Fruit fly (Drosophila melanogaster) whole organism, embryonic: ENCODE data around the gene Grip128.

Experiments
- Blimp-1 ChIP-seq: fragments of 200-800 bp; sonication (Bioruptor generic); optimal IDR thresholded peaks from 3 replicates; lab custom pipeline; 2018; ENCODE audit warnings: missing biosample characterization, missing genetic modification characterization, mild to moderate bottlenecking, moderate library complexity, missing genetic modification reagents
- CG10654 ChIP-seq: fragments of 200-800 bp; sonication (Bioruptor generic); optimal IDR thresholded peaks from 2 replicates; lab custom pipeline; 2016; ENCODE audit warnings: missing biosample characterization, missing genetic modification characterization
- CG11398 ChIP-seq: fragments of 200-800 bp; sonication (Bioruptor generic); optimal IDR thresholded peaks from 2 replicates; lab custom pipeline; 2016; ENCODE audit warnings: missing biosample characterization, missing genetic modification characterization
- CG11504 ChIP-seq: fragments of 200-800 bp; sonication (Bioruptor generic); optimal IDR thresholded peaks from 3 replicates; lab custom pipeline; 2019; ENCODE audit warnings: missing biosample characterization, mild to moderate bottlenecking, missing genetic modification characterization, moderate library complexity
- CG12104 ChIP-seq: fragments of 200-800 bp; sonication (Bioruptor generic); optimal IDR thresholded peaks from 3 replicates; lab custom pipeline; 2016; ENCODE audit warnings: missing biosample characterization, missing genetic modification characterization
- CG15073 ChIP-seq: fragments of 200-800 bp; sonication (Bioruptor generic); optimal IDR thresholded peaks from 2 replicates; lab custom pipeline; 2016; ENCODE audit warnings: missing biosample characterization, missing genetic modification characterization
- CG15514 ChIP-seq: fragments of 200-800 bp; sonication (Bioruptor generic); optimal IDR thresholded peaks from 3 replicates; lab custom pipeline; 2017; ENCODE audit warnings: missing biosample characterization, missing genetic modification characterization, mild to moderate bottlenecking, moderate library complexity, missing genetic modification reagents
- CG1602 ChIP-seq: fragments of 200-800 bp; sonication (Bioruptor generic); optimal IDR thresholded peaks from 3 replicates; lab custom pipeline; 2016; ENCODE audit warnings: missing biosample characterization, missing genetic modification characterization
- CG17829 ChIP-seq: fragments of 200-800 bp; optimal IDR thresholded peaks from 2 replicates; lab custom pipeline; 2019; ENCODE audit warnings: missing biosample characterization, mild to moderate bottlenecking, missing genetic modification characterization, moderate library complexity
- CG18476 ChIP-seq: fragments of 200-800 bp; sonication (Bioruptor generic); optimal IDR thresholded peaks from 2 replicates; lab custom pipeline; 2016; ENCODE audit warnings: missing biosample characterization, mild to moderate bottlenecking, missing genetic modification characterization
- CG2129 ChIP-seq: fragments of 200-800 bp; sonication (Bioruptor generic); IDR thresholded peaks from 2 replicates; pipeline ENCODE4 v1.3.6; 2022; ENCODE audit warnings: missing biosample characterization, missing genetic modification characterization; ENCODE audit not compliant: partially characterized antibody
- CG2199 ChIP-seq: fragments of 200-800 bp; sonication (Bioruptor generic); IDR thresholded peaks from 3 replicates; pipeline ENCODE4 v1.3.6; 2022; ENCODE audit warnings: missing biosample characterization, missing genetic modification characterization
- CG30403 ChIP-seq: fragments of 200-800 bp; sonication (Bioruptor generic); optimal IDR thresholded peaks from 3 replicates; lab custom pipeline; 2016; ENCODE audit warnings: missing biosample characterization, missing genetic modification characterization
- CG4424 ChIP-seq: fragments of 200-800 bp; sonication (Bioruptor generic); optimal IDR thresholded peaks from 3 replicates; lab custom pipeline; 2016; ENCODE audit warnings: missing biosample characterization, missing genetic modification characterization
- CG4730 ChIP-seq: fragments of 200-800 bp; sonication (Bioruptor generic); IDR thresholded peaks from 2 replicates; pipeline ENCODE4 v1.3.6; 2022; ENCODE audit warnings: missing biosample characterization, missing genetic modification characterization
- CG6254 ChIP-seq: fragments of 200-800 bp; sonication (Bioruptor generic); optimal IDR thresholded peaks from 3 replicates; lab custom pipeline; 2017; ENCODE audit warnings: mild to moderate bottlenecking, missing biosample characterization, missing genetic modification reagents, missing genetic modification characterization
- CG6765 ChIP-seq: fragments of 200-800 bp; sonication (Bioruptor generic); optimal IDR thresholded peaks from 3 replicates; lab custom pipeline; 2017; ENCODE audit warnings: missing biosample characterization, mild to moderate bottlenecking, missing genetic modification characterization
- CG7745 ChIP-seq: fragments of 200-800 bp; sonication (Bioruptor generic); optimal IDR thresholded peaks from 2 replicates; lab custom pipeline; 2018; ENCODE audit warnings: missing biosample characterization, mild to moderate bottlenecking, missing genetic modification characterization, moderate library complexity
- CG7839 ChIP-seq: fragments of 200-800 bp; sonication (Bioruptor generic); optimal IDR thresholded peaks from 3 replicates; lab custom pipeline; 2018; ENCODE audit warnings: missing biosample characterization, mild to moderate bottlenecking, missing genetic modification characterization, moderate library complexity
- CG7928 ChIP-seq: fragments of 200-800 bp; sonication (Bioruptor generic); optimal IDR thresholded peaks from 2 replicates; lab custom pipeline; 2017; ENCODE audit warnings: missing biosample characterization, mild to moderate bottlenecking, missing genetic modification characterization
- CG8359 ChIP-seq: fragments of 200-800 bp; sonication (Bioruptor generic); optimal IDR thresholded peaks from 2 replicates; lab custom pipeline; 2017; ENCODE audit warnings: missing biosample characterization, mild to moderate bottlenecking, missing genetic modification characterization, borderline replicate concordance
- CG8924 ChIP-seq: fragments of 200-800 bp; optimal IDR thresholded peaks from 3 replicates; lab custom pipeline; 2019; ENCODE audit warnings: missing biosample characterization, mild to moderate bottlenecking, missing genetic modification characterization, moderate library complexity
- CG9437 ChIP-seq: fragments of 200-800 bp; sonication (Bioruptor generic); optimal IDR thresholded peaks from 2 replicates; lab custom pipeline; 2018; ENCODE audit warnings: missing biosample characterization, mild to moderate bottlenecking, missing genetic modification characterization
- CG9932 ChIP-seq: fragments of 200-800 bp; sonication (Bioruptor generic); IDR thresholded peaks from 2 replicates; pipeline ENCODE4 v1.3.6; 2022; ENCODE audit warnings: missing biosample characterization, missing genetic modification characterization
- Dip3 ChIP-seq: fragments of 200-800 bp; sonication (Bioruptor generic); optimal IDR thresholded peaks from 3 replicates; lab custom pipeline; 2016; ENCODE audit warnings: missing biosample characterization, missing genetic modification characterization
- Doc3 ChIP-seq: fragments of 200-800 bp; sonication (Bioruptor generic); IDR thresholded peaks from 3 replicates; pipeline ENCODE4 v1.3.6; 2022; ENCODE audit warnings: missing biosample characterization, missing genetic modification characterization; ENCODE audit not compliant: partially characterized antibody
- Eip74EF ChIP-seq, 2 experiments: fragments of 200-800 bp in 1 of 2; fragments of >200 bp in 1 of 2; sonication (Bioruptor generic) in 1 of 2; optimal IDR thresholded peaks; 2 replicates each; lab custom pipeline; 2017 to 2019; ENCODE audit warnings: missing biosample characterization in 2 of 2, missing genetic modification characterization in 2 of 2, mild to moderate bottlenecking in 1 of 2, moderate library complexity in 1 of 2
- Kr ChIP-seq: fragments of 200-800 bp; sonication (Bioruptor generic); optimal IDR thresholded peaks from 2 replicates; lab custom pipeline; 2017; ENCODE audit warnings: missing biosample characterization, mild to moderate bottlenecking, missing genetic modification characterization
- Nf-YC ChIP-seq: fragments of 200-800 bp; optimal IDR thresholded peaks from 3 replicates; lab custom pipeline; 2019; ENCODE audit warnings: missing biosample characterization, mild to moderate bottlenecking, missing genetic modification characterization, moderate library complexity
- PHDP ChIP-seq: fragments of 200-800 bp; sonication (Bioruptor generic); optimal IDR thresholded peaks from 3 replicates; lab custom pipeline; 2018; ENCODE audit warnings: missing biosample characterization, mild to moderate bottlenecking, missing genetic modification characterization, moderate library complexity
- Sry-δ ChIP-seq: fragments of 200-800 bp; sonication (Bioruptor generic); optimal IDR thresholded peaks from 2 replicates; lab custom pipeline; 2016; ENCODE audit warnings: missing biosample characterization, missing genetic modification characterization
- al ChIP-seq: fragments of 200-800 bp; sonication (Bioruptor generic); IDR thresholded peaks from 2 replicates; pipeline ENCODE4 v1.3.6; 2022; ENCODE audit warnings: missing biosample characterization, missing genetic modification characterization
- amos ChIP-seq: fragments of 200-800 bp; sonication (Bioruptor generic); IDR thresholded peaks from 2 replicates; pipeline ENCODE4 v1.3.6; 2022; ENCODE audit warnings: missing biosample characterization, missing genetic modification characterization; ENCODE audit not compliant: partially characterized antibody
- cas ChIP-seq: fragments of 200-800 bp; sonication (Bioruptor generic); IDR thresholded peaks from 2 replicates; pipeline ENCODE4 v1.3.6; 2022; ENCODE audit warnings: missing biosample characterization, missing genetic modification characterization
- chif ChIP-seq, 2 experiments: fragments of 200-800 bp; sonication (Bioruptor generic); optimal IDR thresholded peaks; 3 replicates each; lab custom pipeline; 2016; ENCODE audit warnings: missing biosample characterization in 2 of 2, missing genetic modification characterization in 2 of 2
- fru ChIP-seq: fragments of >200 bp; optimal IDR thresholded peaks from 2 replicates; lab custom pipeline; 2017
- gce ChIP-seq: fragments of 200-800 bp; sonication (Bioruptor generic); IDR thresholded peaks from 3 replicates; pipeline ENCODE4 v1.3.6; 2022; ENCODE audit warnings: missing biosample characterization, missing genetic modification characterization
- lilli ChIP-seq: fragments of 200-800 bp; sonication (Bioruptor generic); optimal IDR thresholded peaks from 3 replicates; lab custom pipeline; 2016; ENCODE audit warnings: missing biosample characterization, missing genetic modification characterization
- lov ChIP-seq, 2 experiments: fragments of 200-800 bp in 1 of 2; fragments of >200 bp in 1 of 2; sonication (Bioruptor generic) in 1 of 2; IDR thresholded peaks in 1 of 2; optimal IDR thresholded peaks in 1 of 2; 2 replicates in 1 of 2; 3 replicates in 1 of 2; pipeline versions ENCODE4 v1.3.6 to Lab custom; 2017 to 2022; ENCODE audit warnings: missing biosample characterization in 1 of 2, missing genetic modification characterization in 1 of 2
- mam ChIP-seq: fragments of 200-800 bp; sonication (Bioruptor generic); optimal IDR thresholded peaks from 3 replicates; lab custom pipeline; 2016; ENCODE audit warnings: missing biosample characterization, missing genetic modification characterization
- nerfin-2 ChIP-seq: fragments of 200-800 bp; sonication (Bioruptor generic); IDR thresholded peaks from 2 replicates; pipeline ENCODE4 v1.3.6; 2022; ENCODE audit warnings: missing biosample characterization, missing genetic modification characterization; ENCODE audit not compliant: partially characterized antibody
- phol ChIP-seq: fragments of 200-800 bp; sonication (Bioruptor generic); optimal IDR thresholded peaks from 3 replicates; lab custom pipeline; 2018; ENCODE audit warnings: missing biosample characterization, mild to moderate bottlenecking, missing genetic modification characterization, moderate library complexity
- row ChIP-seq: fragments of 200-800 bp; sonication (Bioruptor generic); IDR thresholded peaks from 3 replicates; pipeline ENCODE4 v1.3.6; 2022; ENCODE audit warnings: missing biosample characterization, missing genetic modification characterization
- schlank ChIP-seq: fragments of 200-800 bp; sonication (Bioruptor generic); optimal IDR thresholded peaks from 2 replicates; lab custom pipeline; 2018; ENCODE audit warnings: missing biosample characterization, mild to moderate bottlenecking, missing genetic modification characterization
- sim ChIP-seq: fragments of 200-800 bp; sonication (Bioruptor generic); IDR thresholded peaks from 2 replicates; pipeline ENCODE4 v1.3.6; 2022; ENCODE audit warnings: missing biosample characterization, missing genetic modification characterization
- tin ChIP-seq: fragments of 200-800 bp; sonication (Bioruptor generic); optimal IDR thresholded peaks from 3 replicates; lab custom pipeline; 2016; ENCODE audit warnings: missing biosample characterization, missing genetic modification characterization
- tna ChIP-seq: fragments of 200-800 bp; sonication (Bioruptor generic); IDR thresholded peaks from 2 replicates; pipeline ENCODE4 v1.3.6; 2022; ENCODE audit warnings: missing biosample characterization, missing genetic modification characterization; ENCODE audit not compliant: partially characterized antibody
- vfl ChIP-seq: fragments of 200-800 bp; sonication (Bioruptor generic); optimal IDR thresholded peaks from 2 replicates; lab custom pipeline; 2016; ENCODE audit warnings: missing biosample characterization, missing genetic modification characterization
- z ChIP-seq: fragments of 200-800 bp; sonication (Bioruptor generic); IDR thresholded peaks from 3 replicates; pipeline ENCODE4 v1.3.6; 2022; ENCODE audit warnings: missing biosample characterization, missing genetic modification characterization
- zfh1 ChIP-seq: fragments of 200-800 bp; sonication (Bioruptor generic); IDR thresholded peaks from 3 replicates; pipeline ENCODE4 v1.3.6; 2022; ENCODE audit warnings: missing biosample characterization, missing genetic modification characterization

The Grip128 gene

DNA sequence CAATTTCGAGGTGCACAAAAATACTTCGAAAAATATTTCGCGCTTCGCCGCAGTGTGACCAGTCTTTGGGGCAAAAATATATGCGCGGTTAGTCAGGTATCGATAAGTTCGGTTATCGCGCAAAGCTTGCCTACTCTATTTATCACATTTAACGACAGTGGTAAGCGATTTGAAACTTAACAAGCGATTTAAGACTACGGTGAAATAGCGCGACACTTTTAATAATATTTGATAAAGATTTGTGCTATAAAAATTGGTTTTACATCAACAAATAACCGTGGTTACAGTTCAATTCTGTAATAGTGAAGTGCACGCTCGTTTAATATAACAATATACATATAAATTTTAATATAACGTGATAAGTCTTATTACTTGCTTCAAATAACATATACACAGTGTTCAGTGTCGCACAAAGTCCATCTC lies 3.5 kb upstream of the Grip128 start, which contains the start of gene mh (continued):
- TF ChIP-seq tin (GFP tag; lab: Kevin White, UChicago) = no peak
- no peak for TF ChIP-seq CG12104 (GFP tag; lab: Kevin White, UChicago)
- TF ChIP-seq CG9932 = peak; percentile 45; the same call in 1 of the 2 replicates
- TF ChIP-seq mam (GFP tag; lab: Kevin White, UChicago) = peak; percentile 10
- no peak for TF ChIP-seq CG10654 (GFP tag; lab: Kevin White, UChicago)
- peak; percentile 9 for TF ChIP-seq CG17829
- peak; percentile 75 for TF ChIP-seq amos
- no peak for TF ChIP-seq CG8359 (GFP tag; lab: Kevin White, UChicago)
- 0 out of 3 replicates have a peak, but pooled peaks have one; percentile 39 for TF ChIP-seq Doc3
- TF ChIP-seq zfh1 (GFP tag; lab: Robert Waterston, UW) = no peak
- TF ChIP-seq tna (GFP tag; lab: Robert Waterston, UW) = peak; percentile 42; the same call in 1 of the 2 replicates
- no peak for TF ChIP-seq CG8924 (tag; lab: Kevin White, UChicago)
- TF ChIP-seq nerfin-2 = no peak; the same call in 1 of the 2 replicates
- no peak for TF ChIP-seq CG11504 (tag; lab: Kevin White, UChicago)
- TF ChIP-seq schlank (tag; lab: Kevin White, UChicago) = no peak
- TF ChIP-seq lov (optimal IDR thresholded peaks at IDR 0.05; lab: Kevin White, UChicago) = no peak
- no peak for TF ChIP-seq lov (GFP tag; IDR thresholded peaks at IDR 0.05; lab: Robert Waterston, UW)
- no peak for TF ChIP-seq Dip3 (GFP tag; lab: Kevin White, UChicago)
- TF ChIP-seq CG7745 (tag; lab: Kevin White, UChicago) = no peak
- TF ChIP-seq CG7928 (GFP tag; lab: Kevin White, UChicago) = no peak
- peak; percentile 57 for TF ChIP-seq row (GFP tag; lab: Robert Waterston, UW)
- TF ChIP-seq CG9437 (GFP tag; lab: Kevin White, UChicago) = peak; percentile 52
- no peak for TF ChIP-seq gce
- TF ChIP-seq Blimp-1 (GFP tag; lab: Kevin White, UChicago) = no peak
- no peak for TF ChIP-seq lilli
- no peak for TF ChIP-seq chif (GFP tag; optimal IDR thresholded peaks at IDR 0.05; lab: Kevin White, UChicago)
- 0 out of 2 replicates have a peak, but pooled peaks have one; percentile 33 for TF ChIP-seq al (GFP tag; lab: Robert Waterston, UW)
- peak; percentile 51 for TF ChIP-seq phol
- no peak for TF ChIP-seq CG6254 (GFP tag; lab: Kevin White, UChicago)
- TF ChIP-seq CG30403 = peak; percentile 52
- TF ChIP-seq CG7839 (tag; lab: Kevin White, UChicago) = no peak
- TF ChIP-seq cas = no peak
- TF ChIP-seq z (GFP tag; lab: Robert Waterston, UW) = no peak
- TF ChIP-seq CG2129 (GFP tag; lab: Robert Waterston, UW) = no peak
- peak; percentile 80 for TF ChIP-seq Sry-δ (GFP tag; lab: Kevin White, UChicago)
- TF ChIP-seq CG6765 (GFP tag; lab: Kevin White, UChicago) = no peak
- no peak for TF ChIP-seq CG4730 (GFP tag; lab: Robert Waterston, UW)
- TF ChIP-seq Kr (GFP tag; lab: Kevin White, UChicago) = no peak
- no peak for TF ChIP-seq CG15073
- TF ChIP-seq fru (lab: Kevin White, UChicago) = no peak
- TF ChIP-seq CG2199 (GFP tag; lab: Robert Waterston, UW) = no peak
- TF ChIP-seq CG18476 = peak; percentile 10
- TF ChIP-seq Eip74EF (GFP tag; optimal IDR thresholded peaks at IDR 0.05; lab: Kevin White, UChicago) = no peak
- no peak for TF ChIP-seq CG1602 (GFP tag; lab: Kevin White, UChicago)
- peak; percentile 21 for TF ChIP-seq Nf-YC (tag; lab: Kevin White, UChicago)
- peak; percentile 48 for TF ChIP-seq CG15514 (GFP tag; lab: Kevin White, UChicago)
- no peak for TF ChIP-seq vfl (GFP tag; lab: Kevin White, UChicago)
- TF ChIP-seq PHDP = no peak
- TF ChIP-seq CG11398 (GFP tag; lab: Kevin White, UChicago) = no peak
- peak; percentile 31 for TF ChIP-seq CG4424 (GFP tag; lab: Kevin White, UChicago)
- no peak for TF ChIP-seq sim (GFP tag; lab: Robert Waterston, UW)
